Fruit fly (Drosophila melanogaster): ENCODE results near the gene Rcd4.

Gene Rcd4

dm6 chr2L:8370364-8371326, 12.0 kb upstream of the Rcd4 start, which contains the start of gene CG17292 (continued):
- TF ChIP-seq sug (tag; optimal IDR thresholded peaks at IDR 0.05) (peak; percentile 47), sens (GFP tag) (peak; percentile 32), fru (optimal IDR thresholded peaks at IDR 0.05) (no peak), Deaf1 (tag; optimal IDR thresholded peaks at IDR 0.05) (peak; percentile 76), ewg (GFP tag; optimal IDR thresholded peaks at IDR 0.05) (peak; percentile 9), bigmax (GFP tag; optimal IDR thresholded peaks at IDR 0.05) (no peak), trem (tag; optimal IDR thresholded peaks at IDR 0.05) (no peak), tup (GFP tag; optimal IDR thresholded peaks at IDR 0.05) (no peak), dati (GFP tag; IDR thresholded peaks at IDR 0.05) (0 out of 2 replicates have a peak, but pooled peaks have one; percentile 9), fd3F (GFP tag; optimal IDR thresholded peaks at IDR 0.05) (peak; percentile 6), wek (GFP tag; optimal IDR thresholded peaks at IDR 0.05) (peak; percentile 64), ERR (GFP tag; optimal IDR thresholded peaks at IDR 0.05) (peak; percentile 6), CG18011 (GFP tag; optimal IDR thresholded peaks at IDR 0.05) (peak; percentile 39), Doc3 (GFP tag; IDR thresholded peaks at IDR 0.05; ENCODE audit: partially characterized antibody) (peak; percentile 87), H2.0 (GFP tag; IDR thresholded peaks at IDR 0.05) (peak; percentile 37; the same call in 1 of the 2 replicates), CG13123 (GFP tag; optimal IDR thresholded peaks at IDR 0.05) (no peak), Dfd (GFP tag; optimal IDR thresholded peaks at IDR 0.05) (no peak), Abd-B (GFP tag; optimal IDR thresholded peaks at IDR 0.05) (no peak), sr (GFP tag; IDR thresholded peaks at IDR 0.05) (peak; percentile 61; the same call in 2 of the 3 replicates), Hey (tag; optimal IDR thresholded peaks at IDR 0.05) (peak; percentile 30), cas (GFP tag; IDR thresholded peaks at IDR 0.05) (peak; percentile 40; the same call in 1 of the 2 replicates), CG12071 (GFP tag; optimal IDR thresholded peaks at IDR 0.05) (peak; percentile 64), CrebB (tag; optimal IDR thresholded peaks at IDR 0.05) (peak; percentile 85), C15 (GFP tag; IDR thresholded peaks at IDR 0.05) (no peak), kay (GFP tag; optimal IDR thresholded peaks at IDR 0.05) (no peak), Oli (tag; optimal IDR thresholded peaks at IDR 0.05) (no peak), hth (optimal IDR thresholded peaks at IDR 0.05) (no peak), CG10654 (GFP tag; optimal IDR thresholded peaks at IDR 0.05) (no peak), Ssrp (tag; optimal IDR thresholded peaks at IDR 0.05) (peak; percentile 3), CG12769 (tag; optimal IDR thresholded peaks at IDR 0.05) (peak; percentile 75), CG7963 (GFP tag; IDR thresholded peaks at IDR 0.05; ENCODE audit: partially characterized antibody) (peak; percentile 90), slou (GFP tag; optimal IDR thresholded peaks at IDR 0.05) (no peak), CG2202 (tag; optimal IDR thresholded peaks at IDR 0.05) (no peak), z (GFP tag; IDR thresholded peaks at IDR 0.05) (peak; percentile 15; the same call in 1 of the 3 replicates), usp (GFP tag; optimal IDR thresholded peaks at IDR 0.05) (no peak), Adf1 (GFP tag; IDR thresholded peaks at IDR 0.05) (peak; percentile 66), CG12236 (GFP tag; optimal IDR thresholded peaks at IDR 0.05) (no peak), salm (tag; optimal IDR thresholded peaks at IDR 0.05) (no peak), CG7987 (GFP tag; optimal IDR thresholded peaks at IDR 0.05) (peak; percentile 55), CG8359 (GFP tag; optimal IDR thresholded peaks at IDR 0.05; ENCODE audit: borderline replicate concordance) (no peak), CG17612 (GFP tag; IDR thresholded peaks at IDR 0.05) (no peak), nom (GFP tag; optimal IDR thresholded peaks at IDR 0.05) (no peak), sim (GFP tag; IDR thresholded peaks at IDR 0.05) (no peak), CG13296 (GFP tag; optimal IDR thresholded peaks at IDR 0.05) (peak; percentile 54), otp (GFP tag; IDR thresholded peaks at IDR 0.05) (peak; percentile 59; the same call in 1 of the 3 replicates), YL-1 (GFP tag; optimal IDR thresholded peaks at IDR 0.05) (peak; percentile 43), Antp (GFP tag; optimal IDR thresholded peaks at IDR 0.05) (peak; percentile 20), vnd (GFP tag; IDR thresholded peaks at IDR 0.05; ENCODE audit: partially characterized antibody) (peak; percentile 80), dimm (GFP tag; IDR thresholded peaks at IDR 0.05) (no peak)

Measured in whole organism, embryonic.